Worm (Caenorhabditis elegans) whole organism, L4 larva: Measurements from ENCODE around the gene srbc-40.

Experiments
- F26F4.8 ChIP-seq: fragments of 200-800 bp; sonication (Bioruptor generic); conservative IDR thresholded peaks from 2 replicates; pipeline ENCODE4 v1.3.6; 2022; ENCODE audit warnings: missing genetic modification characterization, missing compliant biosample characterization
- F44E2.7 ChIP-seq: fragments of 200-800 bp; sonication (Bioruptor generic); IDR thresholded peaks from 2 replicates; pipeline ENCODE4 v2.1.2; 2022; ENCODE audit warnings: missing genetic modification characterization, missing compliant biosample characterization
- R02D3.7 ChIP-seq: fragments of 150-350 bp; sonication (generic microtip); optimal IDR thresholded peaks from 3 replicates; lab custom pipeline; 2014; ENCODE audit warnings: missing biosample characterization, missing genetic modification characterization
- T26A8.4 ChIP-seq: fragments of 200-800 bp; sonication (Bioruptor generic); IDR thresholded peaks from 2 replicates; pipeline ENCODE4 v1.3.6; 2022; ENCODE audit warnings: missing genetic modification characterization, missing compliant biosample characterization
- Y48G9A.11 ChIP-seq: fragments of 200-800 bp; sonication (Bioruptor generic); IDR thresholded peaks from 2 replicates; pipeline ENCODE4 v1.3.6; 2022; ENCODE audit warnings: missing genetic modification reagents, missing genetic modification characterization, missing compliant biosample characterization
- Y75B8A.6 ChIP-seq: fragments of 200-800 bp; sonication (Bioruptor generic); IDR thresholded peaks from 2 replicates; pipeline ENCODE4 v1.3.6; 2022; ENCODE audit warnings: missing genetic modification reagents, missing genetic modification characterization, missing compliant biosample characterization
- ZK546.5 ChIP-seq, 2 experiments: sonication (generic microtip); optimal IDR thresholded peaks; 2 replicates each; lab custom pipeline; 2017; ENCODE audit warnings: missing biosample characterization in 2 of 2, missing genetic modification characterization in 2 of 2
- aha-1 ChIP-seq: fragments of 150-350 bp; peaks from one replicate; lab custom pipeline; 2014; ENCODE audit warnings: missing biosample characterization, missing genetic modification characterization
- aly-2 ChIP-seq: sonication (generic microtip); optimal IDR thresholded peaks from 2 replicates; lab custom pipeline; 2018; ENCODE audit warnings: missing biosample characterization, missing genetic modification characterization
- ceh-20 ChIP-seq: fragments of 200-800 bp; sonication (Bioruptor generic); IDR thresholded peaks from 2 replicates; pipeline ENCODE4 v1.3.6; 2022; ENCODE audit warnings: missing genetic modification reagents, missing genetic modification characterization, missing compliant biosample characterization
- ceh-28 ChIP-seq: fragments of 150-350 bp; optimal IDR thresholded peaks from 2 replicates; lab custom pipeline; 2014; ENCODE audit warnings: missing biosample characterization, missing genetic modification reagents, missing genetic modification characterization
- ceh-32 ChIP-seq: sonication (generic microtip); optimal IDR thresholded peaks from 2 replicates; lab custom pipeline; 2016; ENCODE audit warnings: mild to moderate bottlenecking, missing genetic modification characterization, missing compliant biosample characterization; ENCODE audit not compliant: poor library complexity
- ceh-44 ChIP-seq: fragments of 200-800 bp; sonication (Bioruptor generic); IDR thresholded peaks from 2 replicates; pipeline ENCODE4 v1.3.6; 2022; ENCODE audit warnings: missing genetic modification reagents, missing genetic modification characterization, missing compliant biosample characterization
- daf-12 ChIP-seq: fragments of 150-350 bp; optimal IDR thresholded peaks from 2 replicates; lab custom pipeline; 2014; ENCODE audit warnings: missing biosample characterization, missing genetic modification reagents, missing genetic modification characterization
- daf-16 ChIP-seq, 3 experiments: sonication (generic microtip); optimal IDR thresholded peaks; 2 replicates each; lab custom pipeline; 2016 to 2017; ENCODE audit warnings: missing genetic modification characterization in 3 of 3, missing genetic modification reagents in 3 of 3, mild to moderate bottlenecking in 2 of 3, missing compliant biosample characterization in 2 of 3, missing biosample characterization in 1 of 3, moderate library complexity in 1 of 3
- daf-8 ChIP-seq: fragments of 200-800 bp; sonication (Bioruptor generic); IDR thresholded peaks from 2 replicates; pipeline ENCODE4 v1.3.6; 2022; ENCODE audit warnings: missing genetic modification characterization, missing compliant biosample characterization
- dmd-6 ChIP-seq: fragments of 200-800 bp; sonication (Bioruptor generic); IDR thresholded peaks from 2 replicates; pipeline ENCODE4 v1.3.6; 2022; ENCODE audit warnings: missing genetic modification reagents, missing genetic modification characterization, missing compliant biosample characterization
- dmd-9 ChIP-seq: fragments of 200-800 bp; sonication (Bioruptor generic); IDR thresholded peaks from 2 replicates; pipeline ENCODE4 v1.3.6; 2022; ENCODE audit warnings: missing genetic modification reagents, missing genetic modification characterization, missing compliant biosample characterization
- dpl-1 ChIP-seq: fragments of 150-350 bp; optimal IDR thresholded peaks from 2 replicates; lab custom pipeline; 2014; ENCODE audit warnings: missing biosample characterization, missing genetic modification reagents, missing genetic modification characterization
- duxl-1 ChIP-seq: sonication (generic microtip); optimal IDR thresholded peaks from 2 replicates; lab custom pipeline; 2016; ENCODE audit warnings: mild to moderate bottlenecking, missing genetic modification characterization, moderate library complexity, missing compliant biosample characterization; ENCODE audit not compliant: poor library complexity
- egl-27 ChIP-seq: sonication (generic microtip); optimal IDR thresholded peaks from 3 replicates; lab custom pipeline; 2017; ENCODE audit warnings: missing biosample characterization, missing genetic modification reagents, missing genetic modification characterization
- fkh-10 ChIP-seq: fragments of 150-350 bp; optimal IDR thresholded peaks from 2 replicates; lab custom pipeline; 2014; ENCODE audit warnings: missing biosample characterization, missing genetic modification reagents, missing genetic modification characterization
- hif-1 ChIP-seq, 2 experiments: sonication (generic microtip); optimal IDR thresholded peaks; 2 replicates each; lab custom pipeline; 2016 to 2017; ENCODE audit warnings: missing compliant biosample characterization in 2 of 2, missing genetic modification characterization in 2 of 2, missing genetic modification reagents in 2 of 2, missing genotype in 2 of 2, mild to moderate bottlenecking in 1 of 2
- hlh-30 ChIP-seq: sonication (generic microtip); optimal IDR thresholded peaks from 2 replicates; lab custom pipeline; 2017; ENCODE audit warnings: antibody characterized with exemption, mild to moderate bottlenecking, missing genetic modification characterization, missing compliant biosample characterization; ENCODE audit not compliant: insufficient read depth
- lim-7 ChIP-seq: fragments of 200-800 bp; sonication (Bioruptor generic); IDR thresholded peaks from 2 replicates; pipeline ENCODE4 v1.3.6; 2022; ENCODE audit warnings: missing genetic modification characterization, missing compliant biosample characterization
- lin-15B ChIP-seq: fragments of 150-350 bp; sonication (generic microtip); optimal IDR thresholded peaks from 3 replicates; lab custom pipeline; 2014; ENCODE audit warnings: missing biosample characterization, missing genetic modification characterization
- lsy-2 ChIP-seq, 2 experiments: fragments of 150-350 bp in 1 of 2; sonication (generic microtip) in 1 of 2; optimal IDR thresholded peaks; 2 replicates each; lab custom pipeline; 2014 to 2017; ENCODE audit warnings: missing biosample characterization in 2 of 2, missing genetic modification characterization in 2 of 2
- mep-1 ChIP-seq: fragments of 150-350 bp; sonication (generic microtip); optimal IDR thresholded peaks from 3 replicates; lab custom pipeline; 2014; ENCODE audit warnings: missing biosample characterization, missing genetic modification characterization
- nhr-102 ChIP-seq: sonication (generic microtip); optimal IDR thresholded peaks from 2 replicates; lab custom pipeline; 2016; ENCODE audit warnings: mild to moderate bottlenecking, missing genetic modification characterization, moderate library complexity, missing compliant biosample characterization
- nhr-111 ChIP-seq: fragments of 200-800 bp; sonication (Bioruptor generic); optimal IDR thresholded peaks from 2 replicates; lab custom pipeline; 2018; ENCODE audit warnings: mild to moderate bottlenecking, missing genetic modification characterization, missing compliant biosample characterization
- nhr-237 ChIP-seq: sonication (generic microtip); optimal IDR thresholded peaks from 2 replicates; lab custom pipeline; 2017; ENCODE audit warnings: missing biosample characterization, missing genetic modification characterization
- nhr-48 ChIP-seq: sonication (generic microtip); optimal IDR thresholded peaks from 2 replicates; lab custom pipeline; 2016; ENCODE audit warnings: mild to moderate bottlenecking, missing genetic modification characterization, missing compliant biosample characterization
- nhr-6 ChIP-seq: fragments of 150-350 bp; optimal IDR thresholded peaks from 2 replicates; lab custom pipeline; 2014; ENCODE audit warnings: missing biosample characterization, missing genetic modification characterization
- nhr-77 ChIP-seq: fragments of 150-350 bp; optimal IDR thresholded peaks from 2 replicates; lab custom pipeline; 2014; ENCODE audit warnings: missing biosample characterization, missing genetic modification characterization
- php-3 ChIP-seq: fragments of 200-800 bp; sonication (Bioruptor generic); IDR thresholded peaks from 2 replicates; pipeline ENCODE4 v1.3.6; 2022; ENCODE audit warnings: missing genetic modification reagents, missing genetic modification characterization, missing compliant biosample characterization
- rbr-2 ChIP-seq: sonication (generic microtip); optimal IDR thresholded peaks from 2 replicates; lab custom pipeline; 2016; ENCODE audit warnings: missing genotype, missing genetic modification characterization, missing compliant biosample characterization
- sdz-12 ChIP-seq: fragments of 200-800 bp; sonication (Bioruptor generic); optimal IDR thresholded peaks from 2 replicates; lab custom pipeline; 2018; ENCODE audit warnings: mild to moderate bottlenecking, missing genetic modification characterization, missing compliant biosample characterization
- set-16 ChIP-seq: fragments of 200-800 bp; sonication (Bioruptor generic); IDR thresholded peaks from 2 replicates; pipeline ENCODE4 v1.3.6; 2022; ENCODE audit warnings: missing genetic modification reagents, missing genetic modification characterization, missing compliant biosample characterization
- spr-3 ChIP-seq: fragments of 200-800 bp; sonication (Bioruptor generic); optimal IDR thresholded peaks from 2 replicates; lab custom pipeline; 2018; ENCODE audit warnings: mild to moderate bottlenecking, missing genetic modification characterization, missing compliant biosample characterization
- tag-97 ChIP-seq: fragments of 200-800 bp; sonication (Bioruptor generic); IDR thresholded peaks from 2 replicates; pipeline ENCODE4 v1.3.6; 2022; ENCODE audit warnings: missing genetic modification characterization, missing compliant biosample characterization
- unc-130 ChIP-seq: sonication (generic microtip); optimal IDR thresholded peaks from 2 replicates; lab custom pipeline; 2016; ENCODE audit warnings: missing genetic modification reagents, missing genetic modification characterization, missing compliant biosample characterization
- vab-7 ChIP-seq: fragments of 200-800 bp; sonication (Bioruptor generic); IDR thresholded peaks from 2 replicates; pipeline ENCODE4 v1.3.6; 2022; ENCODE audit warnings: missing genetic modification reagents, missing genetic modification characterization, missing compliant biosample characterization
- zag-1 ChIP-seq: fragments of 150-350 bp; optimal IDR thresholded peaks from 2 replicates; lab custom pipeline; 2014; ENCODE audit warnings: missing biosample characterization, missing genetic modification characterization
- zfp-2 ChIP-seq: sonication (generic microtip); optimal IDR thresholded peaks from 2 replicates; lab custom pipeline; 2016; ENCODE audit warnings: mild to moderate bottlenecking, missing genetic modification characterization, missing compliant biosample characterization
- ztf-11 ChIP-seq: fragments of 150-350 bp; optimal IDR thresholded peaks from 2 replicates; lab custom pipeline; 2014; ENCODE audit warnings: missing biosample characterization, missing genetic modification characterization

srbc-40 gene

ce11 chrV:724946-725806 is 5.5 kb upstream of the srbc-40 start (continued):
- TF ChIP-seq nhr-102: no peak
- TF ChIP-seq Y48G9A.11 (GFP tag; lab: Robert Waterston, UW): no peak
- no peak for TF ChIP-seq nhr-237
- TF ChIP-seq T26A8.4: peak; percentile 5
- peak; percentile 54 for TF ChIP-seq duxl-1 (tag; lab: Kevin White, UChicago)

DNA sequence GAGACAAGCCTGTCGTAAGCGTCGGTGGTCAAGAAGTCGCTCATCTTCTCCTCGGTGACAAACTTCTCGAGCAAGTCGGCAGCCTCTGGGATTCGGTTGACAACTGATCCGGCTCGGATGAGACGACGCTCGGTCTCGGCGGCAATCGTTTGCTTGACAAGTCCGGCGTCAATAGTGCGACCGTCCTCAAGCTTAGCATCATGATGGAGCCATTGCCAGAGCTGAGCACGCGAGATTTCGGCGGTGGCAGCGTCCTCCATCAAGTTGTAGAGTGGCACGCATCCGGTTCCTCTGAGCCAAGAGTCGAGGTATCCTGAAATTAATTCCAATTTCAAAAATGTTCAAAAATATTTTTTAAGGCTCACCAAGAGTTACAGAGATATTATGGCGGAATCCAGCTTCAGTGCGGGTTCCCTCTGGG is 4.8 kb upstream of the srbc-40 start:
- TF ChIP-seq sdz-12 (GFP tag; lab: Kevin White, UChicago): no peak
- peak; percentile 87 for TF ChIP-seq set-16 (GFP tag; lab: Robert Waterston, UW)
- TF ChIP-seq lim-7 (GFP tag; lab: Robert Waterston, UW): 0 out of 2 replicates have a peak, but pooled peaks have one; percentile 26
- no peak for TF ChIP-seq dmd-6 (GFP tag; lab: Robert Waterston, UW)
- no peak for TF ChIP-seq ceh-44 (GFP tag; lab: Robert Waterston, UW)
- TF ChIP-seq lsy-2 (tag; optimal IDR thresholded peaks at IDR 0.05; lab: Kevin White, UChicago): peak in 1 of 2 experiments; percentile 11
- 0 out of 2 replicates have a peak, but pooled peaks have one; percentile 31 for TF ChIP-seq dmd-9 (GFP tag; lab: Robert Waterston, UW)
- TF ChIP-seq nhr-48 (tag; lab: Kevin White, UChicago): no peak
- peak; percentile 92 for TF ChIP-seq aha-1 (tag; lab: Kevin White, UChicago)
- no peak for TF ChIP-seq ztf-11 (tag; lab: Kevin White, UChicago)

- TF ChIP-seq fkh-10 (GFP tag; lab: Kevin White, UChicago): no peak
- peak; percentile 95 for TF ChIP-seq nhr-102
- TF ChIP-seq nhr-77: peak; percentile 93
- TF ChIP-seq vab-7: no peak
- no peak for TF ChIP-seq aly-2 (tag; lab: Kevin White, UChicago)
- TF ChIP-seq ceh-20: peak; percentile 59
- TF ChIP-seq unc-130 (GFP tag; lab: Kevin White, UChicago): no peak
- peak; percentile 96 for TF ChIP-seq mep-1 (tag; lab: Kevin White, UChicago)
- TF ChIP-seq Y75B8A.6 (GFP tag; lab: Robert Waterston, UW): peak; percentile 69; the same call in 1 of the 2 replicates
- TF ChIP-seq nhr-6 (tag; lab: Kevin White, UChicago): peak; percentile 93
- peak; percentile 68 for TF ChIP-seq nhr-48 (tag; lab: Kevin White, UChicago)
- TF ChIP-seq daf-16 (GFP tag; optimal IDR thresholded peaks at IDR 0.05; lab: Kevin White, UChicago): peak; percentile 41 to 93
- peak; percentile 89 for TF ChIP-seq daf-16 (tag; optimal IDR thresholded peaks at IDR 0.05; lab: Kevin White, UChicago)
- TF ChIP-seq lsy-2 (tag; optimal IDR thresholded peaks at IDR 0.05; lab: Kevin White, UChicago): peak; percentile 76 to 84
- TF ChIP-seq php-3: peak; percentile 76; the same call in 1 of the 2 replicates
- TF ChIP-seq dpl-1 (GFP tag; lab: Kevin White, UChicago): peak; percentile 31
- no peak for TF ChIP-seq F44E2.7 (GFP tag; lab: Robert Waterston, UW)
- no peak for TF ChIP-seq zfp-2 (tag; lab: Kevin White, UChicago)
- no peak for TF ChIP-seq ztf-11 (tag; lab: Kevin White, UChicago)
- no peak for TF ChIP-seq lin-15B
- peak; percentile 22 for TF ChIP-seq spr-3 (GFP tag; lab: Kevin White, UChicago)
- no peak for TF ChIP-seq R02D3.7 (tag; lab: Kevin White, UChicago)
- no peak for TF ChIP-seq tag-97 (GFP tag; lab: Robert Waterston, UW)
- no peak for TF ChIP-seq zag-1 (tag; lab: Kevin White, UChicago)
- TF ChIP-seq ceh-32: no peak
- no peak for TF ChIP-seq daf-8
- TF ChIP-seq ceh-28 (tag; lab: Kevin White, UChicago): no peak
- TF ChIP-seq nhr-111 (GFP tag; lab: Kevin White, UChicago): no peak
- no peak for TF ChIP-seq ZK546.5 (tag; optimal IDR thresholded peaks at IDR 0.05; lab: Kevin White, UChicago)
- TF ChIP-seq daf-12: no peak
- TF ChIP-seq rbr-2 (tag; lab: Kevin White, UChicago): peak; percentile 34
- no peak for TF ChIP-seq egl-27
- no peak for TF ChIP-seq sdz-12 (GFP tag; lab: Kevin White, UChicago)
- no peak for TF ChIP-seq F26F4.8
- peak; percentile 43 for TF ChIP-seq hlh-30 (tag; lab: Kevin White, UChicago)
- peak; percentile 59 to 65 for TF ChIP-seq hif-1 (tag; optimal IDR thresholded peaks at IDR 0.05; lab: Kevin White, UChicago)
Observed at ce11 chrV:723895-724352, 4.3 kb upstream of the srbc-40 start, which contains the start of gene fbxb-72. TSS of gene fbxb-72 (minus strand) at chrV:723952.
